Worm (Caenorhabditis elegans): ENCODE results near the gene mes-6.

Gene mes-6

DNA sequence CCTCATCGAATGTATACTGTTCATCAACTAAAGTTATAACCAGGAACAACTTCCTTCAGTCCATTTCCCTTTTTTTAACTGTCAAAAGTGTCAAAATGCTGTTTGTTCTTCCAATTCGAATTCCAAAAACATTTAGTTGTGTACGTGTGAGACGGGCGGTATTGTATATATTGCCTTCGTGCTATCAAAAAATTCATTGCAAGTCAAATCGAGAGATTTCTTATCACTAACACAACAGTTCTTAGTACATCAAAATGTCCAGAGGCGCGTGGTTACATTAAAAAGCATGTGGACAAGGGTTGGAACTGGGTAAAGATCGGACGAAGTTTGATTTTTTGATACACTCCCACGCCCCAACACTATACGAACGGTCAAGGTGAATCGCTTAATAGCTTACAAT is 17.3 kb downstream of the mes-6 start:
- TF ChIP-seq sea-2 (GFP tag; optimal IDR thresholded peaks at IDR 0.05), result no peak
- TF ChIP-seq egl-27 (tag; optimal IDR thresholded peaks at IDR 0.05), result no peak
- TF ChIP-seq fkh-10 (GFP tag; optimal IDR thresholded peaks at IDR 0.05), result no peak
- peak; percentile 94 for TF ChIP-seq elt-2 (tag; optimal IDR thresholded peaks at IDR 0.05)
- peak; percentile 20 for TF ChIP-seq unc-62 (GFP tag; optimal IDR thresholded peaks at IDR 0.05)
- TF ChIP-seq fos-1 (tag; optimal IDR thresholded peaks at IDR 0.05), result no peak
- TF ChIP-seq nhr-77 (tag; optimal IDR thresholded peaks at IDR 0.05), result no peak
- peak; percentile 87 for TF ChIP-seq nhr-43 (tag; optimal IDR thresholded peaks at IDR 0.05; ENCODE audit: poor library complexity, severe bottlenecking)
- peak; percentile 80 for TF ChIP-seq pqm-1 (tag; optimal IDR thresholded peaks at IDR 0.05)
- no peak for TF ChIP-seq elt-1 (tag; optimal IDR thresholded peaks at IDR 0.05)
- TF ChIP-seq nfya-1 (tag; optimal IDR thresholded peaks at IDR 0.05; ENCODE audit: insufficient read depth), result peak; percentile 15
- no peak for TF ChIP-seq ceh-9 (tag; optimal IDR thresholded peaks at IDR 0.05)
- no peak for TF ChIP-seq nhr-12 (tag; optimal IDR thresholded peaks at IDR 0.05)
- TF ChIP-seq daf-12 (tag; optimal IDR thresholded peaks at IDR 0.05), result no peak
- TF ChIP-seq elt-3 (tag; optimal IDR thresholded peaks at IDR 0.05), result no peak
- TF ChIP-seq skn-1 (tag; optimal IDR thresholded peaks at IDR 0.05), result no peak
- TF ChIP-seq nhr-23 (tag; optimal IDR thresholded peaks at IDR 0.05), result peak; percentile 34
- TF ChIP-seq eor-1 (tag; optimal IDR thresholded peaks at IDR 0.05), result no peak
- TF ChIP-seq pha-4 (tag; optimal IDR thresholded peaks at IDR 0.05), result peak; percentile 51
- TF ChIP-seq hmg-11 (tag; optimal IDR thresholded peaks at IDR 0.05), result no peak
- TF ChIP-seq nhr-25 (tag; optimal IDR thresholded peaks at IDR 0.05), result peak; percentile 32
- TF ChIP-seq ztf-11 (tag; optimal IDR thresholded peaks at IDR 0.05), result no peak
- peak; percentile 12 for TF ChIP-seq mdl-1 (tag; optimal IDR thresholded peaks at IDR 0.05)
- TF ChIP-seq nhr-11 (tag; optimal IDR thresholded peaks at IDR 0.05), result no peak
- TF ChIP-seq ceh-16 (tag; optimal IDR thresholded peaks at IDR 0.05), result no peak
- no peak for TF ChIP-seq nhr-237 (tag; optimal IDR thresholded peaks at IDR 0.05)
- TF ChIP-seq jun-1 (tag; optimal IDR thresholded peaks at IDR 0.05), result peak; percentile 53

DNA sequence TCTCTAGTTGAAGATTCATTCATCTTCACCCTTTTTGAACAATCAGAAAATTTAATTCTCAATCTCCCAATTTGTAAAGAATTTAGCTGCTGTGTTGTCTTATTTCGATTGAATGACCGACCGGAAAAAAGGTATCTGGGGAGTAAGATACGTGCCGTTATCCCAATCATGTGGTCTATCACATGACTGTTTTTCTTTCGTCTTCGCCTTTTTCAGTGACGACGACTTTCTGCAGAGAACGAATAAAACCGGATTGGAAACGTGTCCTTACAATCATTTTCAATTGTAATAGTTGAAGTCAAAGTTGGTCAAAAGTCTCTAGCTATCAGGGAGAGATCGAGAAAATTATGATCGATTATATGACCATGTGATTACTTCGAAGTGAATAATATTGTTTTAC is 18.0 kb downstream of the mes-6 start:
- TF ChIP-seq sea-2 (GFP tag; optimal IDR thresholded peaks at IDR 0.05) (no peak), nhr-43 (tag; optimal IDR thresholded peaks at IDR 0.05; ENCODE audit: poor library complexity, severe bottlenecking) (peak; percentile 96), daf-12 (tag; optimal IDR thresholded peaks at IDR 0.05) (peak; percentile 18), nfya-1 (tag; optimal IDR thresholded peaks at IDR 0.05; ENCODE audit: insufficient read depth) (peak; percentile 9), ceh-9 (tag; optimal IDR thresholded peaks at IDR 0.05) (no peak), unc-39 (tag; optimal IDR thresholded peaks at IDR 0.05) (no peak), lin-39 (tag; optimal IDR thresholded peaks at IDR 0.05) (no peak), R02D3.7 (tag; optimal IDR thresholded peaks at IDR 0.05) (no peak), ztf-11 (tag; optimal IDR thresholded peaks at IDR 0.05) (no peak), nhr-25 (tag; optimal IDR thresholded peaks at IDR 0.05) (peak; percentile 92), lsy-12 (tag; optimal IDR thresholded peaks at IDR 0.05) (peak; percentile 55), elt-3 (tag; optimal IDR thresholded peaks at IDR 0.05) (peak in 1 of 3 experiments; percentile 22), nhr-23 (tag; optimal IDR thresholded peaks at IDR 0.05) (peak; percentile 95), fkh-10 (GFP tag; optimal IDR thresholded peaks at IDR 0.05) (no peak), tbx-2 (tag; optimal IDR thresholded peaks at IDR 0.05) (peak; percentile 41), ceh-28 (tag; optimal IDR thresholded peaks at IDR 0.05) (no peak), egl-5 (tag; optimal IDR thresholded peaks at IDR 0.05) (no peak), mdl-1 (tag; optimal IDR thresholded peaks at IDR 0.05) (peak; percentile 35), ama-1 (optimal IDR thresholded peaks at IDR 0.05) (peak; percentile 36)

ce11 chrIV:8530042-8531027 is 19.3 kb downstream of the mes-6 start:
- TF ChIP-seq lsy-12 (tag; optimal IDR thresholded peaks at IDR 0.05), result peak; percentile 50
- TF ChIP-seq nhr-25 (tag; optimal IDR thresholded peaks at IDR 0.05), result peak; percentile 48
- no peak for TF ChIP-seq tbx-2 (tag; optimal IDR thresholded peaks at IDR 0.05)
- TF ChIP-seq pha-4 (tag; optimal IDR thresholded peaks at IDR 0.05), result peak; percentile 60
- peak; percentile 45 for TF ChIP-seq skn-1 (tag; optimal IDR thresholded peaks at IDR 0.05)
- no peak for TF ChIP-seq lin-39 (tag; optimal IDR thresholded peaks at IDR 0.05)
- TF ChIP-seq mdl-1 (tag; optimal IDR thresholded peaks at IDR 0.05), result peak; percentile 73
- peak; percentile 95 to 99 (median 95) for TF ChIP-seq elt-3 (tag; optimal IDR thresholded peaks at IDR 0.05)
- TF ChIP-seq daf-12 (tag; optimal IDR thresholded peaks at IDR 0.05), result no peak
- peak; percentile 100 for TF ChIP-seq elt-2 (tag; optimal IDR thresholded peaks at IDR 0.05)
- TF ChIP-seq jun-1 (tag; optimal IDR thresholded peaks at IDR 0.05), result peak; percentile 95
- TF ChIP-seq elt-1 (tag; optimal IDR thresholded peaks at IDR 0.05), result peak; percentile 37
- TF ChIP-seq pqm-1 (tag; optimal IDR thresholded peaks at IDR 0.05), result peak; percentile 99
- TF ChIP-seq ztf-4 (tag; optimal IDR thresholded peaks at IDR 0.05), result peak; percentile 45
- peak; percentile 69 for TF ChIP-seq unc-62 (GFP tag; optimal IDR thresholded peaks at IDR 0.05)
- TF ChIP-seq nhr-23 (tag; optimal IDR thresholded peaks at IDR 0.05), result peak; percentile 92
- no peak for TF ChIP-seq ceh-9 (tag; optimal IDR thresholded peaks at IDR 0.05)
- peak; percentile 85 for TF ChIP-seq nhr-43 (tag; optimal IDR thresholded peaks at IDR 0.05; ENCODE audit: poor library complexity, severe bottlenecking)
- TF ChIP-seq egl-27 (tag; optimal IDR thresholded peaks at IDR 0.05), result peak; percentile 65
- TF ChIP-seq ceh-28 (tag; optimal IDR thresholded peaks at IDR 0.05), result peak; percentile 64
- peak; percentile 87 for TF ChIP-seq fos-1 (tag; optimal IDR thresholded peaks at IDR 0.05)
- TF ChIP-seq ceh-16 (tag; optimal IDR thresholded peaks at IDR 0.05), result no peak

Data from whole organism, L3 larva.